Worm (Caenorhabditis elegans): ENCODE results near the gene prcc-1.

ce11 chrIV:13109751-13110150, 16.2 kb upstream of the prcc-1 start, which contains the start of gene best-1:
- no peak for TF ChIP-seq fkh-6 (tag; optimal IDR thresholded peaks at IDR 0.05)
- TF ChIP-seq nhr-11 (tag; optimal IDR thresholded peaks at IDR 0.05) = no peak
- TF ChIP-seq sox-4 (tag; optimal IDR thresholded peaks at IDR 0.05) = no peak
- no peak for TF ChIP-seq K02D7.2 (tag; optimal IDR thresholded peaks at IDR 0.05)
- TF ChIP-seq npax-4 (tag; optimal IDR thresholded peaks at IDR 0.05) = no peak
- no peak for TF ChIP-seq sox-2 (GFP tag; IDR thresholded peaks at IDR 0.05)
- TF ChIP-seq fkh-10 (GFP tag; optimal IDR thresholded peaks at IDR 0.05) = no peak
- TF ChIP-seq T23F11.4 (GFP tag; optimal IDR thresholded peaks at IDR 0.05) = no peak
- TF ChIP-seq pqm-1 (tag; optimal IDR thresholded peaks at IDR 0.05) = no peak
